Worm (Caenorhabditis elegans) whole organism, early embryonic: ENCODE measurements around the gene bar-1.

Experiments used
- F13C5.2 ChIP-seq: sonication (generic microtip); optimal IDR thresholded peaks from 2 replicates; lab custom pipeline; 2017; ENCODE audit warnings: mild to moderate bottlenecking, missing genetic modification characterization, inconsistent platforms, missing compliant biosample characterization
- tbx-11 ChIP-seq: fragments of 200-800 bp; sonication (Bioruptor generic); IDR thresholded peaks from 2 replicates; pipeline ENCODE4 v1.3.6; 2022; ENCODE audit warnings: missing genetic modification characterization, missing compliant biosample characterization

DNA sequence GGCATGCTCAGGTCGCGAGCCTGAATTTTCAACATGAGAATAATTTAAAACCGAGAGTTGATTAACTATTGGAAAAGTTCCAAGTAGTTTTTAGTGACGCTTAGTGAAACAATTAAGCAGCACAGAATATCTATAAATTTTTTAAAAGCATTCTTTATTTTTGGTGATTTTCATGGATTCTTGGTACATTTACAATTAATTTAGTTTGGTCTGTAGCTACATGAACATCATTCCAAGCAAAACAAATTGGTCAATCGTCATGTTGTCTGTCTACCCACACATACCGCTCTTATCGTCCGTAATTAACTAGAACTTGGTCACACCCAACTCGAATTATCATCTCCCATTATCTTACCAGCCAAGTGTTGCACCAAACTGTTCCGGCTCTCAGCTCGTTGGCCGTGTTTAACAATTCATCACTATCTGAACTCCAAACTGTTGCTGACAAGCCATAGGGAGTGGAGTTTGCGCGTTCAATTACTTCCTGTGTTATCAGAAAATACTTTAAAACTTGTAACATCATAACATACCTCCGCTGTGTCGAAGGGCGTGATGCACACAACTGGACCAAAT lies 29.7 kb downstream of the bar-1 start:
- no peak for TF ChIP-seq tbx-11 (GFP tag; lab: Robert Waterston, UW)
- no peak for TF ChIP-seq F13C5.2 (tag; lab: Kevin White, UChicago)
